Fruit fly (Drosophila melanogaster) whole organism, prepupa: Measurements from ENCODE around the gene Cpr76Bb.

Experiments
- Blimp-1 ChIP-seq: fragments of 200-800 bp; sonication (Bioruptor generic); optimal IDR thresholded peaks from 3 replicates; lab custom pipeline; 2017; ENCODE audit warnings: missing biosample characterization, missing genetic modification characterization, mild to moderate bottlenecking, moderate library complexity, missing genetic modification reagents
- CG10631 ChIP-seq: fragments of 200-800 bp; sonication (Bioruptor generic); optimal IDR thresholded peaks from 2 replicates; lab custom pipeline; 2016; ENCODE audit warnings: missing biosample characterization, missing genetic modification characterization
- CG11762 ChIP-seq: fragments of 200-800 bp; sonication (Bioruptor generic); optimal IDR thresholded peaks from 3 replicates; lab custom pipeline; 2016; ENCODE audit warnings: missing biosample characterization, missing genetic modification characterization; ENCODE audit not compliant: insufficient read depth
- CG11902 ChIP-seq: fragments of 200-800 bp; sonication (Bioruptor generic); optimal IDR thresholded peaks from 3 replicates; lab custom pipeline; 2016; ENCODE audit warnings: missing biosample characterization, missing genetic modification characterization
- CG15336 ChIP-seq: fragments of 200-800 bp; sonication (Bioruptor generic); IDR thresholded peaks from 2 replicates; pipeline ENCODE4 v1.3.6; 2022; ENCODE audit warnings: missing biosample characterization, missing genetic modification characterization
- CG1621 ChIP-seq: fragments of 200-800 bp; sonication (Bioruptor generic); optimal IDR thresholded peaks from 3 replicates; lab custom pipeline; 2018; ENCODE audit warnings: missing biosample characterization, mild to moderate bottlenecking, missing genetic modification characterization
- CG16779 ChIP-seq: fragments of 200-800 bp; sonication (Bioruptor generic); optimal IDR thresholded peaks from 3 replicates; lab custom pipeline; 2017; ENCODE audit warnings: missing biosample characterization, mild to moderate bottlenecking, missing genetic modification characterization
- CG3032 ChIP-seq: fragments of 200-800 bp; optimal IDR thresholded peaks from 2 replicates; lab custom pipeline; 2019; ENCODE audit warnings: missing biosample characterization, mild to moderate bottlenecking, missing genetic modification characterization, moderate library complexity
- CG31627 ChIP-seq: fragments of 200-800 bp; sonication (Bioruptor generic); optimal IDR thresholded peaks from 3 replicates; lab custom pipeline; 2016; ENCODE audit warnings: missing biosample characterization, missing genetic modification characterization
- CG32006 ChIP-seq: fragments of 200-800 bp; sonication (Bioruptor generic); optimal IDR thresholded peaks from 3 replicates; lab custom pipeline; 2017; ENCODE audit warnings: missing biosample characterization, mild to moderate bottlenecking, missing genetic modification characterization
- CG3919 ChIP-seq: fragments of 200-800 bp; sonication (Bioruptor generic); optimal IDR thresholded peaks from 3 replicates; lab custom pipeline; 2016; ENCODE audit warnings: missing biosample characterization, missing genetic modification characterization
- CG4318 ChIP-seq: fragments of 200-800 bp; sonication (Bioruptor generic); optimal IDR thresholded peaks from 3 replicates; lab custom pipeline; 2017; ENCODE audit warnings: missing biosample characterization, mild to moderate bottlenecking, missing genetic modification characterization
- CG6163 ChIP-seq: fragments of 200-800 bp; sonication (Bioruptor generic); IDR thresholded peaks from 3 replicates; pipeline ENCODE4 v1.3.6; 2022; ENCODE audit warnings: missing biosample characterization, missing genetic modification characterization
- CG6808 ChIP-seq: fragments of 200-800 bp; sonication (Bioruptor generic); optimal IDR thresholded peaks from 3 replicates; lab custom pipeline; 2017; ENCODE audit warnings: missing biosample characterization, missing genetic modification characterization, mild to moderate bottlenecking, moderate library complexity, missing genetic modification reagents
- CG7368 ChIP-seq: fragments of 200-800 bp; sonication (Bioruptor generic); optimal IDR thresholded peaks from 3 replicates; lab custom pipeline; 2016; ENCODE audit warnings: missing biosample characterization, missing genetic modification characterization
- CG8119 ChIP-seq: fragments of 200-800 bp; sonication (Bioruptor generic); IDR thresholded peaks from 3 replicates; pipeline ENCODE4 v1.3.6; 2022; ENCODE audit warnings: missing biosample characterization, missing genetic modification characterization
- CG8319 ChIP-seq: fragments of 200-800 bp; sonication (Bioruptor generic); optimal IDR thresholded peaks from 3 replicates; lab custom pipeline; 2016; ENCODE audit warnings: missing biosample characterization, missing genetic modification characterization
- CG9139 ChIP-seq: fragments of 200-800 bp; sonication (Bioruptor generic); optimal IDR thresholded peaks from 3 replicates; lab custom pipeline; 2017; ENCODE audit warnings: missing biosample characterization, mild to moderate bottlenecking, missing genetic modification characterization
- Eip75B ChIP-seq: fragments of 200-800 bp; sonication (Bioruptor generic); optimal IDR thresholded peaks from 3 replicates; lab custom pipeline; 2016; ENCODE audit warnings: missing biosample characterization, missing genetic modification characterization
- Eip78C ChIP-seq: fragments of 200-800 bp; sonication (Bioruptor generic); peaks from one replicate; lab custom pipeline; 2016; ENCODE audit warnings: missing biosample characterization, missing genetic modification characterization
- Eip93F ChIP-seq: fragments of 200-800 bp; sonication (Bioruptor generic); optimal IDR thresholded peaks from 2 replicates; lab custom pipeline; 2016; ENCODE audit warnings: missing biosample characterization, mild to moderate bottlenecking, missing genetic modification characterization
- Ets21C ChIP-seq: fragments of 200-800 bp; sonication (Bioruptor generic); optimal IDR thresholded peaks from 3 replicates; lab custom pipeline; 2016; ENCODE audit warnings: missing biosample characterization, missing genetic modification characterization
- Ets96B ChIP-seq: fragments of 200-800 bp; optimal IDR thresholded peaks from 2 replicates; lab custom pipeline; 2019; ENCODE audit warnings: missing biosample characterization, mild to moderate bottlenecking, missing genetic modification characterization, moderate library complexity
- Gug ChIP-seq: fragments of 200-800 bp; sonication (Bioruptor generic); IDR thresholded peaks from 2 replicates; pipeline ENCODE4 v1.3.6; 2022; ENCODE audit warnings: missing biosample characterization, missing genetic modification characterization
- Hr39 ChIP-seq: fragments of 200-800 bp; sonication (Bioruptor generic); optimal IDR thresholded peaks from 2 replicates; lab custom pipeline; 2016; ENCODE audit warnings: missing biosample characterization, missing genetic modification characterization
- Hr4 ChIP-seq: fragments of 200-800 bp; sonication (Bioruptor generic); optimal IDR thresholded peaks from 3 replicates; lab custom pipeline; 2016; ENCODE audit warnings: missing biosample characterization, missing genetic modification characterization
- OdsH ChIP-seq: fragments of 200-800 bp; sonication (Bioruptor generic); optimal IDR thresholded peaks from 3 replicates; lab custom pipeline; 2016; ENCODE audit warnings: missing biosample characterization, missing genetic modification characterization
- Sox102F ChIP-seq: fragments of 200-800 bp; sonication (Bioruptor generic); optimal IDR thresholded peaks from 2 replicates; lab custom pipeline; 2016; ENCODE audit warnings: missing biosample characterization, mild to moderate bottlenecking, missing genetic modification characterization
- Sox14 ChIP-seq: fragments of 200-800 bp; sonication (Bioruptor generic); optimal IDR thresholded peaks from 3 replicates; lab custom pipeline; 2016; ENCODE audit warnings: missing biosample characterization, missing genetic modification characterization
- Sox15 ChIP-seq: fragments of 200-800 bp; sonication (Bioruptor generic); optimal IDR thresholded peaks from 3 replicates; lab custom pipeline; 2016; ENCODE audit warnings: missing biosample characterization, missing genetic modification characterization
- achi ChIP-seq: fragments of 200-800 bp; sonication (Bioruptor generic); optimal IDR thresholded peaks from 3 replicates; lab custom pipeline; 2016; ENCODE audit warnings: missing biosample characterization, missing genetic modification characterization
- acj6 ChIP-seq: fragments of 200-800 bp; sonication (Bioruptor generic); optimal IDR thresholded peaks from 3 replicates; lab custom pipeline; 2016; ENCODE audit warnings: missing biosample characterization, missing genetic modification characterization
- dsx ChIP-seq: fragments of 200-800 bp; optimal IDR thresholded peaks from 3 replicates; lab custom pipeline; 2019; ENCODE audit warnings: missing biosample characterization, mild to moderate bottlenecking, missing genetic modification characterization, moderate library complexity; ENCODE audit not compliant: poor library complexity, severe bottlenecking
- eg ChIP-seq: fragments of 200-800 bp; sonication (Bioruptor generic); IDR thresholded peaks from 3 replicates; pipeline ENCODE4 v1.3.6; 2022; ENCODE audit warnings: missing biosample characterization, missing genetic modification characterization
- fd85E ChIP-seq: fragments of 200-800 bp; sonication (Bioruptor generic); optimal IDR thresholded peaks from 3 replicates; lab custom pipeline; 2016; ENCODE audit warnings: missing biosample characterization, missing genetic modification characterization
- lz ChIP-seq: fragments of 200-800 bp; sonication (Bioruptor generic); optimal IDR thresholded peaks from 3 replicates; lab custom pipeline; 2016; ENCODE audit warnings: missing biosample characterization, missing genetic modification characterization
- net ChIP-seq: fragments of 200-800 bp; sonication (Bioruptor generic); optimal IDR thresholded peaks from 3 replicates; lab custom pipeline; 2016; ENCODE audit warnings: missing biosample characterization, missing genetic modification characterization
- salr ChIP-seq, 2 experiments: fragments of 200-800 bp; sonication (Bioruptor generic); optimal IDR thresholded peaks; 3 replicates each; lab custom pipeline; 2016 to 2018; ENCODE audit warnings: missing biosample characterization in 2 of 2, missing genetic modification characterization in 2 of 2, mild to moderate bottlenecking in 1 of 2
- ss ChIP-seq, 2 experiments: fragments of 200-800 bp; sonication (Bioruptor generic); optimal IDR thresholded peaks; 2 replicates in 1 of 2; 3 replicates in 1 of 2; lab custom pipeline; 2017 to 2018; ENCODE audit warnings: mild to moderate bottlenecking in 2 of 2, missing biosample characterization in 2 of 2, missing genetic modification characterization in 2 of 2, moderate library complexity in 1 of 2
- svp ChIP-seq: fragments of 200-800 bp; sonication (Bioruptor generic); peaks from one replicate; lab custom pipeline; 2016; ENCODE audit warnings: missing biosample characterization, missing genetic modification characterization
- vri ChIP-seq: fragments of 200-800 bp; sonication (Bioruptor generic); optimal IDR thresholded peaks from 3 replicates; lab custom pipeline; 2016; ENCODE audit warnings: missing biosample characterization, mild to moderate bottlenecking, missing genetic modification characterization

Gene Cpr76Bb

DNA sequence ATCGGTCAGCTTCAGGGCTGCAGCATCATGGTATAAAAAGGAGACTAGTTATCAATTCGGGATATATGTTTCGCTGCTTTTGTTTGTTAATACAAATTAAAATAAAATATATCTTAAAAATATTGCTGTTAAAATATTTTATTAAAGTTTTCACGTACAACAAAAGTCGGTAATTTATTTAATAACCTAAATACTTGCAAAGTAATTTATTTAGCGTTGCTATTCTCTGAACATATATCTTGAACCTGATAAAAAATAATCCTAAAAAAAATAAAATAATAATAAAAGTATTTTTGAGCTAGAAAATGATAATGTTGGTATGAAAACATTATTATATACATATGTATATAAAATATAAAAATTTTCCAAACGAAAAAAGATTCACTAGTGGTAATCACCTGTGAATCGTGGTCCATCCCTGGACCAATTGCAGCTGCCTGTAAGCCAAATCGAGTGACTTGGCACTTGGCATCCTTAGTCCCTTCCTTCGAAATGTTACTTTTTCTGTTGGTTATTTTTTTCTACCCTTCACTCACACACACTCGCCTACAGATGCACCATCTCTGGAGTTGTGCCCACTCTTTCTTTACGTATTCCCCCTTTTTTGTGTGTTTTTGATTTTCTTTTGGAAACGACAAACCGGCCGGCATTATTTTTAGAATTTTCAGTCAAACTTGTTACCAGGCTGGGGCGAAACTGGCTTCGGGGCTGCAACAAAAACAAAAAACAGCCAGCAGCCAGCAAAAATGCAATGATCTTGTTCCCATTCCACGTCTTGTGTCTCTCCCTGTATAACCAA is 37.9 kb downstream of the Cpr76Bb start (continued):
- TF ChIP-seq Hr39 (GFP tag; lab: Kevin White, UChicago) (peak; percentile 8), vri (GFP tag; lab: Kevin White, UChicago) (no peak), Gug (GFP tag; lab: Robert Waterston, UW) (no peak), CG16779 (tag; lab: Kevin White, UChicago) (peak; percentile 22), Sox14 (GFP tag; lab: Kevin White, UChicago) (no peak), Hr4 (peak; percentile 6), Eip93F (GFP tag; lab: Kevin White, UChicago) (no peak), lz (GFP tag; lab: Kevin White, UChicago) (peak; percentile 28), Sox102F (no peak), Ets21C (GFP tag; lab: Kevin White, UChicago) (no peak), CG4318 (GFP tag; lab: Kevin White, UChicago) (peak; percentile 60), Sox15 (GFP tag; lab: Kevin White, UChicago) (peak; percentile 49), ss (GFP tag; optimal IDR thresholded peaks at IDR 0.05; lab: Kevin White, UChicago) (peak; percentile 54 to 76), CG31627 (GFP tag; lab: Kevin White, UChicago) (peak; percentile 3), CG3032 (tag; lab: Kevin White, UChicago) (peak; percentile 88), CG11902 (GFP tag; lab: Kevin White, UChicago) (peak; percentile 19), acj6 (GFP tag; lab: Kevin White, UChicago) (peak; percentile 72), CG15336 (0 out of 2 replicates have a peak, but pooled peaks have one; percentile 16), CG7368 (GFP tag; lab: Kevin White, UChicago) (no peak), dsx (GFP tag; lab: Kevin White, UChicago) (no peak), Eip75B (GFP tag; lab: Kevin White, UChicago) (peak; percentile 0), CG8319 (GFP tag; lab: Kevin White, UChicago) (peak; percentile 39), fd85E (no peak), Blimp-1 (GFP tag; lab: Kevin White, UChicago) (peak; percentile 50), salr (GFP tag; optimal IDR thresholded peaks at IDR 0.05; lab: Kevin White, UChicago) (peak in 1 of 2 experiments; percentile 82)

dm6 chr3L:19557996-19558375 is 38.5 kb downstream of the Cpr76Bb start:
- no peak for TF ChIP-seq vri (GFP tag; lab: Kevin White, UChicago)
- TF ChIP-seq CG9139 (GFP tag; lab: Kevin White, UChicago) = no peak
- TF ChIP-seq Sox102F = no peak
- peak; percentile 85 for TF ChIP-seq dsx (GFP tag; lab: Kevin White, UChicago)
- no peak for TF ChIP-seq Gug (GFP tag; lab: Robert Waterston, UW)
- TF ChIP-seq Eip78C (GFP tag; lab: Kevin White, UChicago) = peak; percentile 70
- TF ChIP-seq CG11762 (GFP tag; lab: Kevin White, UChicago) = no peak
- TF ChIP-seq OdsH (GFP tag; lab: Kevin White, UChicago) = no peak
- TF ChIP-seq Ets21C (GFP tag; lab: Kevin White, UChicago) = no peak
- no peak for TF ChIP-seq CG11902 (GFP tag; lab: Kevin White, UChicago)
- no peak for TF ChIP-seq CG16779 (tag; lab: Kevin White, UChicago)
- no peak for TF ChIP-seq CG1621 (tag; lab: Kevin White, UChicago)
- no peak for TF ChIP-seq CG32006 (GFP tag; lab: Kevin White, UChicago)
- no peak for TF ChIP-seq CG15336
- no peak for TF ChIP-seq CG8119
- peak; percentile 40 for TF ChIP-seq CG6808
- TF ChIP-seq net (GFP tag; lab: Kevin White, UChicago) = no peak
- no peak for TF ChIP-seq CG10631
- TF ChIP-seq fd85E = no peak
- TF ChIP-seq svp (GFP tag; lab: Kevin White, UChicago) = peak; percentile 34
- TF ChIP-seq achi (GFP tag; lab: Kevin White, UChicago) = no peak
- no peak for TF ChIP-seq CG3919 (GFP tag; lab: Kevin White, UChicago)
- no peak for TF ChIP-seq Ets96B (tag; lab: Kevin White, UChicago)
- no peak for TF ChIP-seq CG7368 (GFP tag; lab: Kevin White, UChicago)
- no peak for TF ChIP-seq CG6163 (GFP tag; lab: Robert Waterston, UW)
- TF ChIP-seq Eip75B (GFP tag; lab: Kevin White, UChicago) = no peak
- TF ChIP-seq eg (GFP tag; lab: Robert Waterston, UW) = no peak
